Fruit fly (Drosophila melanogaster) whole organism, embryonic: Measurements from ENCODE around the gene cup.

Source experiments
- Abd-B ChIP-seq: fragments of 200-800 bp; sonication (Bioruptor generic); optimal IDR thresholded peaks from 2 replicates; lab custom pipeline; 2018; ENCODE audit warnings: missing biosample characterization, mild to moderate bottlenecking, missing genetic modification characterization, moderate library complexity
- Atf6 ChIP-seq: fragments of 200-800 bp; sonication (Bioruptor generic); IDR thresholded peaks from 2 replicates; pipeline ENCODE4 v1.3.6; 2022; ENCODE audit warnings: missing biosample characterization, missing genetic modification characterization
- CG10267 ChIP-seq: fragments of 200-800 bp; sonication (Bioruptor generic); optimal IDR thresholded peaks from 2 replicates; lab custom pipeline; 2018; ENCODE audit warnings: missing biosample characterization, mild to moderate bottlenecking, missing genetic modification characterization, moderate library complexity
- CG10543 ChIP-seq: fragments of 200-800 bp; sonication (Bioruptor generic); optimal IDR thresholded peaks from 3 replicates; lab custom pipeline; 2017; ENCODE audit warnings: missing biosample characterization, mild to moderate bottlenecking, missing genetic modification characterization, moderate library complexity
- CG11093 ChIP-seq: fragments of 200-800 bp; sonication (Bioruptor generic); IDR thresholded peaks from 3 replicates; pipeline ENCODE4 v1.3.6; 2022; ENCODE audit warnings: missing biosample characterization, missing genetic modification characterization
- CG12155 ChIP-seq: fragments of 200-800 bp; sonication (Bioruptor generic); optimal IDR thresholded peaks from 3 replicates; lab custom pipeline; 2016; ENCODE audit warnings: missing biosample characterization, missing genetic modification characterization
- CG13287 ChIP-seq: fragments of 200-800 bp; sonication (Bioruptor generic); IDR thresholded peaks from 2 replicates; pipeline ENCODE4 v1.3.6; 2022; ENCODE audit warnings: missing biosample characterization, missing genetic modification characterization; ENCODE audit not compliant: partially characterized antibody
- CG14860 ChIP-seq: fragments of 200-800 bp; sonication (Bioruptor generic); IDR thresholded peaks from 3 replicates; pipeline ENCODE4 v1.3.6; 2022; ENCODE audit warnings: missing biosample characterization, missing genetic modification characterization; ENCODE audit not compliant: partially characterized antibody
- CG17359 ChIP-seq: fragments of 200-800 bp; sonication (Bioruptor generic); optimal IDR thresholded peaks from 3 replicates; lab custom pipeline; 2018; ENCODE audit warnings: missing biosample characterization, mild to moderate bottlenecking, missing genetic modification characterization, moderate library complexity
- CG2116 ChIP-seq: fragments of 200-800 bp; sonication (Bioruptor generic); optimal IDR thresholded peaks from 3 replicates; lab custom pipeline; 2018; ENCODE audit warnings: missing biosample characterization, mild to moderate bottlenecking, missing genetic modification characterization
- CG2120 ChIP-seq: fragments of 200-800 bp; sonication (Bioruptor generic); optimal IDR thresholded peaks from 3 replicates; lab custom pipeline; 2016; ENCODE audit warnings: missing biosample characterization, missing genetic modification characterization
- CG30431 ChIP-seq: fragments of 200-800 bp; sonication (Bioruptor generic); optimal IDR thresholded peaks from 2 replicates; lab custom pipeline; 2017; ENCODE audit warnings: missing biosample characterization, missing genetic modification characterization
- CG34224 ChIP-seq: fragments of 200-800 bp; sonication (Bioruptor generic); IDR thresholded peaks from 3 replicates; pipeline ENCODE4 v1.3.6; 2022; ENCODE audit warnings: missing biosample characterization, missing genetic modification characterization; ENCODE audit not compliant: partially characterized antibody
- CG7372 ChIP-seq: fragments of 200-800 bp; sonication (Bioruptor generic); IDR thresholded peaks from 2 replicates; pipeline ENCODE4 v1.3.6; 2022; ENCODE audit warnings: missing biosample characterization, missing genetic modification characterization
- CG9215 ChIP-seq: fragments of 200-800 bp; sonication (Bioruptor generic); IDR thresholded peaks from 2 replicates; pipeline ENCODE4 v1.3.6; 2022; ENCODE audit warnings: missing biosample characterization, missing genetic modification characterization
- CHES-1-like ChIP-seq: fragments of 200-800 bp; sonication (Bioruptor generic); optimal IDR thresholded peaks from 2 replicates; lab custom pipeline; 2016; ENCODE audit warnings: missing biosample characterization, missing genetic modification characterization
- D19B ChIP-seq: fragments of 200-800 bp; sonication (Bioruptor generic); optimal IDR thresholded peaks from 2 replicates; lab custom pipeline; 2017; ENCODE audit warnings: missing biosample characterization, mild to moderate bottlenecking, missing genetic modification characterization
- Dbx ChIP-seq: fragments of 200-800 bp; sonication (Bioruptor generic); IDR thresholded peaks from 3 replicates; pipeline ENCODE4 v1.3.6; 2022; ENCODE audit warnings: missing biosample characterization, missing genetic modification characterization
- Deaf1 ChIP-seq: fragments of 200-800 bp; optimal IDR thresholded peaks from 3 replicates; lab custom pipeline; 2019; ENCODE audit warnings: missing biosample characterization, mild to moderate bottlenecking, missing genetic modification characterization, moderate library complexity
- Dfd ChIP-seq, 2 experiments: fragments of >200 bp; optimal IDR thresholded peaks; 2 replicates each; lab custom pipeline; 2017; ENCODE audit warnings: missing biosample characterization in 2 of 2, missing genetic modification characterization in 2 of 2
- Dll ChIP-seq: fragments of 200-800 bp; sonication (Bioruptor generic); IDR thresholded peaks from 4 replicates; pipeline ENCODE4 v1.3.6; 2022; ENCODE audit warnings: missing biosample characterization, missing genetic modification characterization; ENCODE audit not compliant: partially characterized antibody
- E2f1 ChIP-seq: fragments of 200-800 bp; sonication (Bioruptor generic); IDR thresholded peaks from 2 replicates; pipeline ENCODE4 v1.3.6; 2022; ENCODE audit warnings: missing biosample characterization, missing genetic modification characterization
- Ets65A ChIP-seq: fragments of 200-800 bp; sonication (Bioruptor generic); peaks from one replicate; lab custom pipeline; 2016; ENCODE audit warnings: missing biosample characterization, missing genetic modification characterization
- Ets97D ChIP-seq: fragments of 200-800 bp; sonication (Bioruptor generic); optimal IDR thresholded peaks from 3 replicates; lab custom pipeline; 2016; ENCODE audit warnings: missing biosample characterization, missing genetic modification characterization
- Max ChIP-seq: fragments of 200-800 bp; sonication (Bioruptor generic); optimal IDR thresholded peaks from 2 replicates; lab custom pipeline; 2016; ENCODE audit warnings: missing biosample characterization, mild to moderate bottlenecking, missing genetic modification characterization
- Med ChIP-seq: fragments of 200-800 bp; sonication (Bioruptor generic); peaks from one replicate; lab custom pipeline; 2016; ENCODE audit warnings: missing biosample characterization, missing genetic modification characterization, mild to moderate bottlenecking, inconsistent platforms, moderate library complexity
- Myb ChIP-seq: fragments of 200-800 bp; sonication (Bioruptor generic); optimal IDR thresholded peaks from 2 replicates; lab custom pipeline; 2016; ENCODE audit warnings: missing biosample characterization, missing genetic modification characterization
- Scr ChIP-seq: fragments of 200-800 bp; sonication (Bioruptor generic); IDR thresholded peaks from 2 replicates; pipeline ENCODE4 v1.3.6; 2022; ENCODE audit warnings: missing biosample characterization, missing genetic modification characterization; ENCODE audit not compliant: partially characterized antibody
- Sin3A ChIP-seq: fragments of >200 bp; optimal IDR thresholded peaks from 2 replicates; lab custom pipeline; 2018
- Spps ChIP-seq: fragments of 200-800 bp; sonication (Bioruptor generic); optimal IDR thresholded peaks from 2 replicates; lab custom pipeline; 2018; ENCODE audit warnings: missing biosample characterization, mild to moderate bottlenecking, missing genetic modification characterization
- ab ChIP-seq: fragments of 200-800 bp; sonication (Bioruptor generic); optimal IDR thresholded peaks from 2 replicates; lab custom pipeline; 2016; ENCODE audit warnings: missing biosample characterization, missing genetic modification characterization
- chif ChIP-seq, 2 experiments: fragments of 200-800 bp; sonication (Bioruptor generic); optimal IDR thresholded peaks; 3 replicates each; lab custom pipeline; 2016; ENCODE audit warnings: missing biosample characterization in 2 of 2, missing genetic modification characterization in 2 of 2
- da ChIP-seq: fragments of 200-800 bp; sonication (Bioruptor generic); optimal IDR thresholded peaks from 2 replicates; lab custom pipeline; 2016; ENCODE audit warnings: missing biosample characterization, missing genetic modification characterization
- en ChIP-seq: fragments of 200-800 bp; sonication (Bioruptor generic); optimal IDR thresholded peaks from 2 replicates; lab custom pipeline; 2016; ENCODE audit warnings: missing biosample characterization, missing genetic modification characterization
- fu2 ChIP-seq: fragments of 200-800 bp; sonication (Bioruptor generic); optimal IDR thresholded peaks from 2 replicates; lab custom pipeline; 2016; ENCODE audit warnings: missing biosample characterization, missing genetic modification characterization
- grn ChIP-seq: fragments of 200-800 bp; sonication (Bioruptor generic); optimal IDR thresholded peaks from 3 replicates; lab custom pipeline; 2017; ENCODE audit warnings: missing biosample characterization, missing genetic modification characterization
- gro ChIP-seq: fragments of 200-800 bp; sonication (Bioruptor generic); optimal IDR thresholded peaks from 2 replicates; lab custom pipeline; 2016; ENCODE audit warnings: missing biosample characterization, missing genetic modification characterization
- knrl ChIP-seq: fragments of 200-800 bp; sonication (Bioruptor generic); IDR thresholded peaks from 3 replicates; pipeline ENCODE4 v1.3.6; 2022; ENCODE audit warnings: missing biosample characterization, missing genetic modification characterization; ENCODE audit not compliant: partially characterized antibody
- mam ChIP-seq: fragments of 200-800 bp; sonication (Bioruptor generic); optimal IDR thresholded peaks from 3 replicates; lab custom pipeline; 2016; ENCODE audit warnings: missing biosample characterization, missing genetic modification characterization
- mld ChIP-seq: fragments of 200-800 bp; sonication (Bioruptor generic); IDR thresholded peaks from 3 replicates; pipeline ENCODE4 v1.3.6; 2022; ENCODE audit warnings: missing biosample characterization, missing genetic modification characterization; ENCODE audit not compliant: partially characterized antibody
- odd ChIP-seq: fragments of 200-800 bp; sonication (Bioruptor generic); optimal IDR thresholded peaks from 2 replicates; lab custom pipeline; 2017; ENCODE audit warnings: missing biosample characterization, mild to moderate bottlenecking, missing genetic modification characterization
- pfk ChIP-seq: fragments of 200-800 bp; sonication (Bioruptor generic); optimal IDR thresholded peaks from 2 replicates; lab custom pipeline; 2018; ENCODE audit warnings: missing biosample characterization, mild to moderate bottlenecking, missing genetic modification characterization, moderate library complexity
- sd ChIP-seq: fragments of 200-800 bp; sonication (Bioruptor generic); optimal IDR thresholded peaks from 3 replicates; lab custom pipeline; 2018; ENCODE audit warnings: missing biosample characterization, mild to moderate bottlenecking, missing genetic modification characterization, moderate library complexity
- ssp ChIP-seq: fragments of 200-800 bp; sonication (Bioruptor generic); IDR thresholded peaks from 2 replicates; pipeline ENCODE4 v1.3.6; 2022; ENCODE audit warnings: missing biosample characterization, missing genetic modification characterization
- stwl ChIP-seq: fragments of 200-800 bp; sonication (Bioruptor generic); optimal IDR thresholded peaks from 3 replicates; lab custom pipeline; 2018; ENCODE audit warnings: missing biosample characterization, mild to moderate bottlenecking, missing genetic modification characterization, moderate library complexity
- tna ChIP-seq: fragments of 200-800 bp; sonication (Bioruptor generic); IDR thresholded peaks from 2 replicates; pipeline ENCODE4 v1.3.6; 2022; ENCODE audit warnings: missing biosample characterization, missing genetic modification characterization; ENCODE audit not compliant: partially characterized antibody
- trem ChIP-seq: fragments of 200-800 bp; optimal IDR thresholded peaks from 3 replicates; lab custom pipeline; 2019; ENCODE audit warnings: missing biosample characterization, mild to moderate bottlenecking, missing genetic modification characterization, moderate library complexity
- tup ChIP-seq: fragments of 200-800 bp; sonication (Bioruptor generic); optimal IDR thresholded peaks from 2 replicates; lab custom pipeline; 2016; ENCODE audit warnings: missing biosample characterization, mild to moderate bottlenecking, missing genetic modification characterization, moderate library complexity
- unc-4 ChIP-seq: fragments of 200-800 bp; sonication (Bioruptor generic); IDR thresholded peaks from 2 replicates; pipeline ENCODE4 v1.3.6; 2022; ENCODE audit warnings: missing biosample characterization, missing genetic modification characterization; ENCODE audit not compliant: partially characterized antibody
- vvl ChIP-seq: fragments of 200-800 bp; sonication (Bioruptor generic); IDR thresholded peaks from 2 replicates; pipeline ENCODE4 v1.3.6; 2022; ENCODE audit warnings: missing biosample characterization, missing genetic modification characterization
- wek ChIP-seq: fragments of 200-800 bp; sonication (Bioruptor generic); optimal IDR thresholded peaks from 3 replicates; lab custom pipeline; 2018; ENCODE audit warnings: missing biosample characterization, mild to moderate bottlenecking, missing genetic modification characterization, moderate library complexity

Gene cup

dm6 chr2L:6649085-6649754, 14.2 kb upstream of the cup start, which contains the start of the genes CG31635 and Tango1 (continued):
- 0 out of 3 replicates have a peak, but pooled peaks have one; percentile 37 for TF ChIP-seq CG11093 (GFP tag; lab: Robert Waterston, UW)
- 0 out of 4 replicates have a peak, but pooled peaks have one; percentile 20 for TF ChIP-seq Dll
- no peak for TF ChIP-seq CG14860 (GFP tag; lab: Robert Waterston, UW)
- peak; percentile 30 for TF ChIP-seq Myb (GFP tag; lab: Kevin White, UChicago)
- TF ChIP-seq CG17359 (tag; lab: Kevin White, UChicago): no peak
- peak; percentile 63 for TF ChIP-seq CG2116 (GFP tag; lab: Kevin White, UChicago)
- no peak for TF ChIP-seq CG30431
- no peak for TF ChIP-seq wek (GFP tag; lab: Kevin White, UChicago)
- no peak for TF ChIP-seq grn (GFP tag; lab: Kevin White, UChicago)
- TF ChIP-seq Atf6 (GFP tag; lab: Robert Waterston, UW): 0 out of 2 replicates have a peak, but pooled peaks have one; percentile 25
- peak; percentile 39 for TF ChIP-seq CG2120 (GFP tag; lab: Kevin White, UChicago)
- TF ChIP-seq CG12155: peak; percentile 6
- peak in 1 of 2 experiments; percentile 12 for TF ChIP-seq chif (GFP tag; optimal IDR thresholded peaks at IDR 0.05; lab: Kevin White, UChicago)
- TF ChIP-seq gro (GFP tag; lab: Kevin White, UChicago): peak; percentile 9
- peak; percentile 31 for TF ChIP-seq CG10543
- peak; percentile 98 for TF ChIP-seq Sin3A (lab: Kevin White, UChicago)
- TF ChIP-seq fu2: no peak
- peak; percentile 62 for TF ChIP-seq vvl (GFP tag; lab: Robert Waterston, UW)
- peak; percentile 30; the same call in 1 of the 3 replicates for TF ChIP-seq knrl
- peak; percentile 43 for TF ChIP-seq CG9215 (GFP tag; lab: Robert Waterston, UW)
- peak; percentile 66 for TF ChIP-seq stwl
- peak; percentile 72 for TF ChIP-seq Deaf1 (tag; lab: Kevin White, UChicago)
- no peak for TF ChIP-seq odd (GFP tag; lab: Kevin White, UChicago)
- TF ChIP-seq Abd-B (GFP tag; lab: Kevin White, UChicago): peak; percentile 75
- TF ChIP-seq Ets97D (GFP tag; lab: Kevin White, UChicago): peak; percentile 75
- peak; percentile 76 for TF ChIP-seq trem (tag; lab: Kevin White, UChicago)
- peak; percentile 20 for TF ChIP-seq CHES-1-like
- TF ChIP-seq CG10267: peak; percentile 66
- 0 out of 2 replicates have a peak, but pooled peaks have one; percentile 14 for TF ChIP-seq CG7372 (GFP tag; lab: Robert Waterston, UW)
- no peak for TF ChIP-seq Spps (tag; lab: Kevin White, UChicago)
- TF ChIP-seq CG13287 (GFP tag; lab: Robert Waterston, UW): peak; percentile 24; the same call in 1 of the 2 replicates
- no peak for TF ChIP-seq en
- peak; percentile 57 for TF ChIP-seq Max (GFP tag; lab: Kevin White, UChicago)
- TF ChIP-seq mam (GFP tag; lab: Kevin White, UChicago): peak; percentile 29
- TF ChIP-seq Dfd (GFP tag; optimal IDR thresholded peaks at IDR 0.05; lab: Kevin White, UChicago): no peak
- peak; percentile 95 for TF ChIP-seq ssp (GFP tag; lab: Robert Waterston, UW)
- TF ChIP-seq Dbx (GFP tag; lab: Robert Waterston, UW): 0 out of 3 replicates have a peak, but pooled peaks have one; percentile 52
- peak; percentile 80 for TF ChIP-seq Ets65A (GFP tag; lab: Kevin White, UChicago)
- peak; percentile 19; the same call in 1 of the 2 replicates for TF ChIP-seq E2f1
- TF ChIP-seq, all 482 proteins: peak for 103

dm6 chr2L:6656264-6656676, 7.2 kb upstream of the cup start, which contains the start of gene CG31633:
Gene CG31633, minus strand, starts transcription at chr2L:6656321.
- TF ChIP-seq tna (GFP tag; lab: Robert Waterston, UW) (peak; percentile 95), Med (GFP tag; lab: Kevin White, UChicago) (peak; percentile 55), tup (GFP tag; lab: Kevin White, UChicago) (no peak), D19B (GFP tag; lab: Kevin White, UChicago) (peak; percentile 77), Scr (GFP tag; lab: Robert Waterston, UW) (peak; percentile 75), unc-4 (peak; percentile 50), ab (GFP tag; lab: Kevin White, UChicago) (no peak), mld (GFP tag; lab: Robert Waterston, UW) (peak; percentile 77), pfk (GFP tag; lab: Kevin White, UChicago) (peak; percentile 96), sd (peak; percentile 89), da (GFP tag; lab: Kevin White, UChicago) (no peak), CG34224 (peak; percentile 91)
